Fruit fly (Drosophila melanogaster) whole organism, embryonic: Measurements from ENCODE around the gene goe.

Experiments
- Ada2b ChIP-seq: fragments of 200-800 bp; sonication (Bioruptor generic); IDR thresholded peaks from 2 replicates; pipeline ENCODE4 v1.3.6; 2022; ENCODE audit warnings: missing biosample characterization, missing genetic modification characterization
- Atf6 ChIP-seq: fragments of 200-800 bp; sonication (Bioruptor generic); IDR thresholded peaks from 2 replicates; pipeline ENCODE4 v1.3.6; 2022; ENCODE audit warnings: missing biosample characterization, missing genetic modification characterization
- CG1024 ChIP-seq: fragments of 200-800 bp; sonication (Bioruptor generic); IDR thresholded peaks from 2 replicates; pipeline ENCODE4 v1.3.6; 2022; ENCODE audit warnings: missing biosample characterization, missing genetic modification characterization
- CG10366 ChIP-seq: fragments of 200-800 bp; sonication (Bioruptor generic); IDR thresholded peaks from 2 replicates; pipeline ENCODE4 v1.3.6; 2022; ENCODE audit warnings: missing biosample characterization, missing genetic modification characterization
- CG11085 ChIP-seq: fragments of 200-800 bp; sonication (Bioruptor generic); IDR thresholded peaks from 2 replicates; pipeline ENCODE4 v1.3.6; 2022; ENCODE audit warnings: missing biosample characterization, missing genetic modification characterization
- CG11560 ChIP-seq: fragments of 200-800 bp; sonication (Bioruptor generic); IDR thresholded peaks from 3 replicates; pipeline ENCODE4 v1.3.6; 2022; ENCODE audit warnings: missing biosample characterization, missing genetic modification characterization
- CG12071 ChIP-seq: fragments of 200-800 bp; sonication (Bioruptor generic); optimal IDR thresholded peaks from 3 replicates; lab custom pipeline; 2018; ENCODE audit warnings: missing biosample characterization, mild to moderate bottlenecking, missing genetic modification characterization
- CG12659 ChIP-seq: fragments of 200-800 bp; sonication (Bioruptor generic); optimal IDR thresholded peaks from 3 replicates; lab custom pipeline; 2017; ENCODE audit warnings: mild to moderate bottlenecking, missing biosample characterization, missing genetic modification reagents, missing genetic modification characterization
- CG13894 ChIP-seq: fragments of 200-800 bp; sonication (Bioruptor generic); optimal IDR thresholded peaks from 3 replicates; lab custom pipeline; 2018; ENCODE audit warnings: missing biosample characterization, mild to moderate bottlenecking, missing genetic modification characterization, moderate library complexity
- CG15011 ChIP-seq: fragments of 200-800 bp; sonication (Bioruptor generic); optimal IDR thresholded peaks from 3 replicates; lab custom pipeline; 2018; ENCODE audit warnings: missing biosample characterization, mild to moderate bottlenecking, missing genetic modification characterization
- CG1529 ChIP-seq: fragments of 200-800 bp; sonication (Bioruptor generic); optimal IDR thresholded peaks from 3 replicates; lab custom pipeline; 2018; ENCODE audit warnings: missing biosample characterization, missing genetic modification characterization
- CG15514 ChIP-seq: fragments of 200-800 bp; sonication (Bioruptor generic); optimal IDR thresholded peaks from 3 replicates; lab custom pipeline; 2017; ENCODE audit warnings: missing biosample characterization, missing genetic modification characterization, mild to moderate bottlenecking, moderate library complexity, missing genetic modification reagents
- CG1647 ChIP-seq: fragments of 200-800 bp; sonication (Bioruptor generic); optimal IDR thresholded peaks from 3 replicates; lab custom pipeline; 2016; ENCODE audit warnings: missing biosample characterization, missing genetic modification characterization
- CG17186 ChIP-seq: fragments of 200-800 bp; sonication (Bioruptor generic); optimal IDR thresholded peaks from 3 replicates; lab custom pipeline; 2017; ENCODE audit warnings: missing biosample characterization, missing genetic modification reagents, missing genetic modification characterization
- CG17361 ChIP-seq: fragments of 200-800 bp; sonication (Bioruptor generic); IDR thresholded peaks from 3 replicates; pipeline ENCODE4 v1.3.6; 2022; ENCODE audit warnings: missing biosample characterization, missing genetic modification characterization
- CG2116 ChIP-seq: fragments of 200-800 bp; sonication (Bioruptor generic); optimal IDR thresholded peaks from 3 replicates; lab custom pipeline; 2018; ENCODE audit warnings: missing biosample characterization, mild to moderate bottlenecking, missing genetic modification characterization
- CG2712 ChIP-seq: fragments of 200-800 bp; optimal IDR thresholded peaks from 3 replicates; lab custom pipeline; 2019; ENCODE audit warnings: missing biosample characterization, mild to moderate bottlenecking, missing genetic modification characterization, moderate library complexity
- CG3407 ChIP-seq: fragments of 200-800 bp; sonication (Bioruptor generic); optimal IDR thresholded peaks from 2 replicates; lab custom pipeline; 2018; ENCODE audit warnings: missing biosample characterization, mild to moderate bottlenecking, missing genetic modification characterization
- CG43689 ChIP-seq: fragments of 200-800 bp; sonication (Bioruptor generic); IDR thresholded peaks from 2 replicates; pipeline ENCODE4 v1.3.6; 2022; ENCODE audit warnings: missing biosample characterization, missing genetic modification characterization
- CG4617 ChIP-seq: fragments of 200-800 bp; sonication (Bioruptor generic); optimal IDR thresholded peaks from 3 replicates; lab custom pipeline; 2016; ENCODE audit warnings: missing biosample characterization, missing genetic modification characterization, borderline replicate concordance
- CG6175 ChIP-seq: fragments of 200-800 bp; sonication (Bioruptor generic); IDR thresholded peaks from 3 replicates; pipeline ENCODE4 v1.3.6; 2022; ENCODE audit warnings: missing biosample characterization, missing genetic modification characterization
- CG8359 ChIP-seq: fragments of 200-800 bp; sonication (Bioruptor generic); optimal IDR thresholded peaks from 2 replicates; lab custom pipeline; 2017; ENCODE audit warnings: missing biosample characterization, mild to moderate bottlenecking, missing genetic modification characterization, borderline replicate concordance
- CG9797 ChIP-seq: fragments of 200-800 bp; sonication (Bioruptor generic); optimal IDR thresholded peaks from 3 replicates; lab custom pipeline; 2018; ENCODE audit warnings: missing biosample characterization, mild to moderate bottlenecking, missing genetic modification characterization
- CG9817 ChIP-seq: fragments of 200-800 bp; sonication (Bioruptor generic); optimal IDR thresholded peaks from 2 replicates; lab custom pipeline; 2018; ENCODE audit warnings: missing biosample characterization, mild to moderate bottlenecking, missing genetic modification characterization, moderate library complexity
- CHES-1-like ChIP-seq: fragments of 200-800 bp; sonication (Bioruptor generic); optimal IDR thresholded peaks from 2 replicates; lab custom pipeline; 2016; ENCODE audit warnings: missing biosample characterization, missing genetic modification characterization
- Dp ChIP-seq: fragments of 200-800 bp; sonication (Bioruptor generic); optimal IDR thresholded peaks from 2 replicates; lab custom pipeline; 2018; ENCODE audit warnings: missing biosample characterization, mild to moderate bottlenecking, missing genetic modification characterization, moderate library complexity
- Jarid2 ChIP-seq: fragments of 200-800 bp; sonication (Bioruptor generic); optimal IDR thresholded peaks from 3 replicates; lab custom pipeline; 2017; ENCODE audit warnings: mild to moderate bottlenecking, missing biosample characterization, missing genetic modification reagents, missing genetic modification characterization
- Lim3 ChIP-seq: fragments of 200-800 bp; sonication (Bioruptor generic); IDR thresholded peaks from 2 replicates; pipeline ENCODE4 v1.3.6; 2022; ENCODE audit warnings: missing biosample characterization, missing genetic modification characterization
- Meics ChIP-seq: fragments of 200-800 bp; sonication (Bioruptor generic); optimal IDR thresholded peaks from 2 replicates; lab custom pipeline; 2017; ENCODE audit warnings: missing biosample characterization, mild to moderate bottlenecking, missing genetic modification characterization
- Mrtf ChIP-seq: fragments of 200-800 bp; sonication (Bioruptor generic); IDR thresholded peaks from 3 replicates; pipeline ENCODE4 v1.3.6; 2022; ENCODE audit warnings: missing biosample characterization, missing genetic modification characterization
- PHDP ChIP-seq: fragments of 200-800 bp; sonication (Bioruptor generic); optimal IDR thresholded peaks from 3 replicates; lab custom pipeline; 2018; ENCODE audit warnings: missing biosample characterization, mild to moderate bottlenecking, missing genetic modification characterization, moderate library complexity
- Ptx1 ChIP-seq: fragments of 200-800 bp; sonication (Bioruptor generic); IDR thresholded peaks from 2 replicates; pipeline ENCODE4 v1.3.6; 2022; ENCODE audit warnings: missing biosample characterization, missing genetic modification characterization
- Scr ChIP-seq: fragments of 200-800 bp; sonication (Bioruptor generic); IDR thresholded peaks from 2 replicates; pipeline ENCODE4 v1.3.6; 2022; ENCODE audit warnings: missing biosample characterization, missing genetic modification characterization; ENCODE audit not compliant: partially characterized antibody
- Sin3A ChIP-seq: fragments of >200 bp; optimal IDR thresholded peaks from 2 replicates; lab custom pipeline; 2018
- chif ChIP-seq, 2 experiments: fragments of 200-800 bp; sonication (Bioruptor generic); optimal IDR thresholded peaks; 3 replicates each; lab custom pipeline; 2016; ENCODE audit warnings: missing biosample characterization in 2 of 2, missing genetic modification characterization in 2 of 2
- gfzf ChIP-seq: fragments of 200-800 bp; sonication (Bioruptor generic); optimal IDR thresholded peaks from 2 replicates; lab custom pipeline; 2016; ENCODE audit warnings: missing biosample characterization, mild to moderate bottlenecking, missing genetic modification characterization, moderate library complexity
- ind ChIP-seq: fragments of 200-800 bp; sonication (Bioruptor generic); optimal IDR thresholded peaks from 3 replicates; lab custom pipeline; 2016; ENCODE audit warnings: missing biosample characterization, missing genetic modification characterization
- kah ChIP-seq: fragments of 200-800 bp; sonication (Bioruptor generic); optimal IDR thresholded peaks from 2 replicates; lab custom pipeline; 2018; ENCODE audit warnings: missing biosample characterization, mild to moderate bottlenecking, missing genetic modification characterization
- kay ChIP-seq: fragments of 200-800 bp; sonication (Bioruptor generic); optimal IDR thresholded peaks from 2 replicates; lab custom pipeline; 2016; ENCODE audit warnings: missing biosample characterization, missing genetic modification characterization
- lab ChIP-seq: fragments of 200-800 bp; sonication (Bioruptor generic); optimal IDR thresholded peaks from 3 replicates; lab custom pipeline; 2017; ENCODE audit warnings: missing biosample characterization, missing genetic modification characterization, mild to moderate bottlenecking, moderate library complexity, missing genetic modification reagents
- maf-S ChIP-seq: fragments of 200-800 bp; sonication (Bioruptor generic); optimal IDR thresholded peaks from 2 replicates; lab custom pipeline; 2016; ENCODE audit warnings: missing biosample characterization, missing genetic modification characterization
- mam ChIP-seq: fragments of 200-800 bp; sonication (Bioruptor generic); optimal IDR thresholded peaks from 3 replicates; lab custom pipeline; 2016; ENCODE audit warnings: missing biosample characterization, missing genetic modification characterization
- nau ChIP-seq: fragments of 200-800 bp; sonication (Bioruptor generic); optimal IDR thresholded peaks from 3 replicates; lab custom pipeline; 2017; ENCODE audit warnings: missing biosample characterization, mild to moderate bottlenecking, missing genetic modification characterization, missing genetic modification reagents
- oc ChIP-seq: fragments of 200-800 bp; sonication (Bioruptor generic); optimal IDR thresholded peaks from 2 replicates; lab custom pipeline; 2018; ENCODE audit warnings: missing biosample characterization, mild to moderate bottlenecking, missing genetic modification characterization, moderate library complexity
- pan ChIP-seq, 4 experiments: fragments of >200 bp in 3 of 4; fragments of 200-800 bp in 1 of 4; sonication (Bioruptor generic) in 1 of 4; optimal IDR thresholded peaks in 3 of 4; IDR thresholded peaks in 1 of 4; 2 replicates each; pipeline versions ENCODE4 v1.3.6 to Lab custom; 2017 to 2022; ENCODE audit warnings: missing biosample characterization in 2 of 4, missing genetic modification characterization in 2 of 4, mixed read lengths in 1 of 4
- pho ChIP-seq: fragments of 200-800 bp; sonication (Bioruptor generic); optimal IDR thresholded peaks from 2 replicates; lab custom pipeline; 2016; ENCODE audit warnings: missing biosample characterization, missing genetic modification characterization
- sens ChIP-seq: fragments of 200-800 bp; sonication (Bioruptor generic); peaks from one replicate; lab custom pipeline; 2016; ENCODE audit warnings: missing biosample characterization, missing genetic modification characterization
- slp2 ChIP-seq: fragments of 200-800 bp; sonication (Bioruptor generic); optimal IDR thresholded peaks from 2 replicates; lab custom pipeline; 2016; ENCODE audit warnings: missing biosample characterization, missing genetic modification characterization
- tna ChIP-seq: fragments of 200-800 bp; sonication (Bioruptor generic); IDR thresholded peaks from 2 replicates; pipeline ENCODE4 v1.3.6; 2022; ENCODE audit warnings: missing biosample characterization, missing genetic modification characterization; ENCODE audit not compliant: partially characterized antibody
- tx ChIP-seq: fragments of 200-800 bp; sonication (Bioruptor generic); optimal IDR thresholded peaks from 2 replicates; lab custom pipeline; 2016; ENCODE audit warnings: missing biosample characterization, missing genetic modification characterization
- zfh2 ChIP-seq: fragments of 200-800 bp; sonication (Bioruptor generic); optimal IDR thresholded peaks from 2 replicates; lab custom pipeline; 2016; ENCODE audit warnings: missing biosample characterization, missing genetic modification characterization

goe gene

DNA sequence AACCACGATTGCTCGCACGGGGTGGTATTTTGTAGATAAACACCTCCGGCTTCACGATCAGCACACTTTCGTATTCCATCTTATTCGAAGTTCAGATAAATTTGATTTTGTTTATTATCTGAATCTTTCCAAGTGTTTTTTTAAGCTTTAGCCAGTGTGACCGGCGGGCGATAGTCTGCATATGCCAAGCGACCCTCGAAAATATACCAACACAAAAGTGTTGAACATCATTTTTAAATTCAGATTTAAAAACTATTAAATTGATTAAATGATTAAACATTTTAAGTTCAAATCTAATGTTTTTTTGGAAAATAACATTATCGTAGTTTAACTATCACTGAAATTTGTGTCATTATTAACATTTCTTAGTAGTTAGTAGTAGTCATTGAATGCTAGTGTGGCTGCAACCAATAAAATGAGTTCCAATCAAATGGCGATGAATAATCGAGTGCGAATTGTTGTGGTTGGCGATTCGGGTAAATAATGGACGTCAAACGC lies 48.9 kb upstream of the goe start, which contains the start of the genes CG9132 and CG4789 (continued):
- TF ChIP-seq ind (GFP tag; lab: Kevin White, UChicago), result no peak
- TF ChIP-seq Dp (GFP tag; lab: Kevin White, UChicago), result peak; percentile 43
- TF ChIP-seq Sin3A (lab: Kevin White, UChicago), result peak; percentile 28
- TF ChIP-seq CHES-1-like (GFP tag; lab: Kevin White, UChicago), result no peak
- TF ChIP-seq kah, result no peak
- no peak for TF ChIP-seq kay
- TF ChIP-seq CG12071, result no peak
- TF ChIP-seq CG17361 (GFP tag; lab: Robert Waterston, UW), result 0 out of 3 replicates have a peak, but pooled peaks have one; percentile 17
- no peak for TF ChIP-seq CG17186 (GFP tag; lab: Kevin White, UChicago)
- TF ChIP-seq slp2 (GFP tag; lab: Kevin White, UChicago), result no peak
- TF ChIP-seq maf-S, result no peak
- peak; percentile 74 for TF ChIP-seq gfzf
- no peak for TF ChIP-seq Ptx1
- TF ChIP-seq CG3407, result no peak
- no peak for TF ChIP-seq chif (GFP tag; optimal IDR thresholded peaks at IDR 0.05; lab: Kevin White, UChicago)
- TF ChIP-seq tx (GFP tag; lab: Kevin White, UChicago), result no peak
- no peak for TF ChIP-seq CG8359 (GFP tag; lab: Kevin White, UChicago)
- no peak for TF ChIP-seq CG4617 (GFP tag; lab: Kevin White, UChicago)
- no peak for TF ChIP-seq CG10366 (GFP tag; lab: Robert Waterston, UW)
- no peak for TF ChIP-seq Jarid2 (GFP tag; lab: Kevin White, UChicago)
- TF ChIP-seq CG6175, result no peak
- no peak for TF ChIP-seq CG15011 (GFP tag; lab: Kevin White, UChicago)
- TF ChIP-seq CG2116 (GFP tag; lab: Kevin White, UChicago), result peak; percentile 34
- TF ChIP-seq pho (GFP tag; lab: Kevin White, UChicago), result no peak
- peak; percentile 11 for TF ChIP-seq CG2712 (tag; lab: Kevin White, UChicago)
- TF ChIP-seq nau, result no peak
- TF ChIP-seq PHDP (tag; lab: Kevin White, UChicago), result no peak
- TF ChIP-seq Meics (GFP tag; lab: Kevin White, UChicago), result no peak
- TF ChIP-seq Lim3 (GFP tag; lab: Robert Waterston, UW), result no peak
- TF ChIP-seq mam (GFP tag; lab: Kevin White, UChicago), result no peak
- TF ChIP-seq zfh2 (GFP tag; lab: Kevin White, UChicago), result no peak
- peak; percentile 24; the same call in 1 of the 2 replicates for TF ChIP-seq Scr (GFP tag; lab: Robert Waterston, UW)
- TF ChIP-seq Ada2b (GFP tag; lab: Robert Waterston, UW), result no peak
- TF ChIP-seq tna (GFP tag; lab: Robert Waterston, UW), result no peak
- peak; percentile 38 for TF ChIP-seq sens (GFP tag; lab: Kevin White, UChicago)
- no peak for TF ChIP-seq pan (optimal IDR thresholded peaks at IDR 0.05; lab: Kevin White, UChicago)
- no peak for TF ChIP-seq pan (GFP tag; optimal IDR thresholded peaks at IDR 0.05 in 1 of 2, IDR thresholded peaks at IDR 0.05 in 1 of 2)
- TF ChIP-seq CG9817, result no peak
- TF ChIP-seq CG12659 (GFP tag; lab: Kevin White, UChicago), result peak; percentile 22
- TF ChIP-seq CG11560 (tag; lab: Robert Waterston, UW), result no peak
- TF ChIP-seq CG13894, result no peak
- TF ChIP-seq CG1647, result no peak
- no peak for TF ChIP-seq Mrtf (GFP tag; lab: Robert Waterston, UW)
- TF ChIP-seq CG11085 (GFP tag; lab: Robert Waterston, UW), result no peak
- TF ChIP-seq CG15514 (GFP tag; lab: Kevin White, UChicago), result peak; percentile 30
- no peak for TF ChIP-seq CG43689
- TF ChIP-seq lab (GFP tag; lab: Kevin White, UChicago), result no peak
- no peak for TF ChIP-seq oc
- TF ChIP-seq Atf6, result no peak
- no peak for TF ChIP-seq CG1024
- peak; percentile 71 for TF ChIP-seq CG9797 (GFP tag; lab: Kevin White, UChicago)
- TF ChIP-seq CG1529 (GFP tag; lab: Kevin White, UChicago), result no peak
